Fruit fly (Drosophila melanogaster): ENCODE measurements around the gene Gba1a.

Gba1a gene

dm6 chr3R:23700304-23700767, at the start of gene Gba1a, which contains the start of gene CG31468:
Gba1a (plus strand) TSS chr3R:23700621.
CG31468 (minus strand) TSS chr3R:23700354.
- TF ChIP-seq Pif1B (GFP tag; optimal IDR thresholded peaks at IDR 0.05) (no peak), CG9948 (tag; optimal IDR thresholded peaks at IDR 0.05) (no peak), D1 (tag; optimal IDR thresholded peaks at IDR 0.05) (no peak), CG13204 (GFP tag; optimal IDR thresholded peaks at IDR 0.05) (no peak), Ets98B (GFP tag; IDR thresholded peaks at IDR 0.05) (no peak), fd96Ca (GFP tag; IDR thresholded peaks at IDR 0.05) (no peak), CG8301 (tag; optimal IDR thresholded peaks at IDR 0.05) (no peak), CG32121 (GFP tag; IDR thresholded peaks at IDR 0.05) (no peak), CG14655 (GFP tag; optimal IDR thresholded peaks at IDR 0.05) (no peak)

dm6 chr3R:23652525-23653108, 47.8 kb upstream of the Gba1a start:
- TF ChIP-seq CG4496 (GFP tag; IDR thresholded peaks at IDR 0.05) (peak; percentile 31; the same call in 1 of the 3 replicates), Snoo (tag; optimal IDR thresholded peaks at IDR 0.05) (peak; percentile 40), CG8301 (tag; optimal IDR thresholded peaks at IDR 0.05) (no peak), Pif1A (GFP tag; optimal IDR thresholded peaks at IDR 0.05) (peak; percentile 12)

- TF ChIP-seq CG8159 (tag; optimal IDR thresholded peaks at IDR 0.05), result no peak
- no peak for TF ChIP-seq CG17806 (tag; optimal IDR thresholded peaks at IDR 0.05)
- no peak for TF ChIP-seq CG8301 (tag; optimal IDR thresholded peaks at IDR 0.05)
- no peak for TF ChIP-seq fd96Ca (GFP tag; IDR thresholded peaks at IDR 0.05)
- no peak for TF ChIP-seq CG32121 (GFP tag; IDR thresholded peaks at IDR 0.05)
- no peak for TF ChIP-seq Snoo (tag; optimal IDR thresholded peaks at IDR 0.05)
- TF ChIP-seq CG15710 (tag; optimal IDR thresholded peaks at IDR 0.05), result no peak
These were observed 44.9 kb upstream of the Gba1a start for dm6 chr3R:23655501-23655900.

- TF ChIP-seq EcR (GFP tag; optimal IDR thresholded peaks at IDR 0.05) (peak; percentile 6), CG13204 (GFP tag; optimal IDR thresholded peaks at IDR 0.05) (no peak), CG17806 (tag; optimal IDR thresholded peaks at IDR 0.05) (no peak), rn (GFP tag; IDR thresholded peaks at IDR 0.05) (no peak), Ets98B (GFP tag; IDR thresholded peaks at IDR 0.05) (no peak), CG34367 (tag; optimal IDR thresholded peaks at IDR 0.05) (peak; percentile 7), Snoo (tag; optimal IDR thresholded peaks at IDR 0.05) (peak; percentile 9), Pif1B (GFP tag; optimal IDR thresholded peaks at IDR 0.05) (peak; percentile 52), CG8301 (tag; optimal IDR thresholded peaks at IDR 0.05) (no peak), CG8159 (tag; optimal IDR thresholded peaks at IDR 0.05) (peak; percentile 9), CG4496 (GFP tag; IDR thresholded peaks at IDR 0.05) (no peak; the same call in 2 of the 3 replicates), CG9948 (tag; optimal IDR thresholded peaks at IDR 0.05) (no peak), CG10348 (GFP tag; IDR thresholded peaks at IDR 0.05) (no peak), CG15710 (tag; optimal IDR thresholded peaks at IDR 0.05) (peak; percentile 25), Pif1A (GFP tag; optimal IDR thresholded peaks at IDR 0.05) (peak; percentile 36), fd96Ca (GFP tag; IDR thresholded peaks at IDR 0.05) (no peak), CG12605 (GFP tag; IDR thresholded peaks at IDR 0.05) (peak; percentile 49; the same call in 1 of the 2 replicates), CG32121 (GFP tag; IDR thresholded peaks at IDR 0.05) (peak; percentile 59), CG14655 (GFP tag; optimal IDR thresholded peaks at IDR 0.05) (no peak), D1 (tag; optimal IDR thresholded peaks at IDR 0.05) (no peak), gl (tag; optimal IDR thresholded peaks at IDR 0.05) (no peak)
These were observed 42.8 kb upstream of the Gba1a start for dm6 chr3R:23657357-23658318.

dm6 chr3R:23658948-23659347, 41.5 kb upstream of the Gba1a start:
- TF ChIP-seq CG14655 (GFP tag; optimal IDR thresholded peaks at IDR 0.05) (no peak), CG9948 (tag; optimal IDR thresholded peaks at IDR 0.05) (no peak), CG12605 (GFP tag; IDR thresholded peaks at IDR 0.05) (no peak), CG10348 (GFP tag; IDR thresholded peaks at IDR 0.05) (no peak), D1 (tag; optimal IDR thresholded peaks at IDR 0.05) (no peak), CG4496 (GFP tag; IDR thresholded peaks at IDR 0.05) (no peak), gl (tag; optimal IDR thresholded peaks at IDR 0.05) (no peak), fd96Ca (GFP tag; IDR thresholded peaks at IDR 0.05) (no peak), CG8159 (tag; optimal IDR thresholded peaks at IDR 0.05) (no peak), Snoo (tag; optimal IDR thresholded peaks at IDR 0.05) (no peak), CG34367 (tag; optimal IDR thresholded peaks at IDR 0.05) (no peak), Ets98B (GFP tag; IDR thresholded peaks at IDR 0.05) (no peak), rn (GFP tag; IDR thresholded peaks at IDR 0.05) (no peak), CG17806 (tag; optimal IDR thresholded peaks at IDR 0.05) (no peak), CG13204 (GFP tag; optimal IDR thresholded peaks at IDR 0.05) (no peak)

- TF ChIP-seq CG13204 (GFP tag; optimal IDR thresholded peaks at IDR 0.05), result no peak
- TF ChIP-seq CG12605 (GFP tag; IDR thresholded peaks at IDR 0.05), result no peak
- no peak for TF ChIP-seq CG4496 (GFP tag; IDR thresholded peaks at IDR 0.05)
- no peak for TF ChIP-seq EcR (GFP tag; optimal IDR thresholded peaks at IDR 0.05)
These were observed 40.8 kb upstream of the Gba1a start for dm6 chr3R:23659598-23659997.

Measured in whole organism, pupa.